Worm (Caenorhabditis elegans): ENCODE results near the gene B0198.3.

Gene B0198.3

ce11 chrX:12086297-12086696 lies 29.4 kb upstream of the B0198.3 start:
- TF ChIP-seq nhr-11 (tag; optimal IDR thresholded peaks at IDR 0.05) (no peak), C34F6.9 (tag; optimal IDR thresholded peaks at IDR 0.05) (no peak), ztf-4 (tag; optimal IDR thresholded peaks at IDR 0.05) (no peak), sma-9 (GFP tag; optimal IDR thresholded peaks at IDR 0.05) (no peak), sma-9 (tag; optimal IDR thresholded peaks at IDR 0.05) (no peak), elt-1 (tag; optimal IDR thresholded peaks at IDR 0.05) (no peak), F13H6.1 (tag; optimal IDR thresholded peaks at IDR 0.05) (no peak), sem-4 (tag; optimal IDR thresholded peaks at IDR 0.05) (no peak), mdl-1 (tag; optimal IDR thresholded peaks at IDR 0.05) (no peak), nhr-23 (tag; optimal IDR thresholded peaks at IDR 0.05) (no peak), egl-27 (tag; optimal IDR thresholded peaks at IDR 0.05) (no peak)

- TF ChIP-seq unc-55 (GFP tag; optimal IDR thresholded peaks at IDR 0.05) (peak; percentile 12), sem-4 (tag; optimal IDR thresholded peaks at IDR 0.05) (peak; percentile 15), peb-1 (tag; optimal IDR thresholded peaks at IDR 0.05) (no peak), nhr-237 (tag; optimal IDR thresholded peaks at IDR 0.05) (no peak), nhr-77 (tag; optimal IDR thresholded peaks at IDR 0.05) (no peak)
These were observed 25.9 kb upstream of the B0198.3 start for ce11 chrX:12082813-12083212.

ce11 chrX:12081250-12081649 lies 24.4 kb upstream of the B0198.3 start:
- TF ChIP-seq lin-11 (tag; optimal IDR thresholded peaks at IDR 0.05) = no peak
- no peak for TF ChIP-seq mdl-1 (tag; optimal IDR thresholded peaks at IDR 0.05)
- no peak for TF ChIP-seq lsy-2 (tag; optimal IDR thresholded peaks at IDR 0.05)
- TF ChIP-seq nhr-6 (tag; optimal IDR thresholded peaks at IDR 0.05) = no peak
- TF ChIP-seq skn-1 (tag; optimal IDR thresholded peaks at IDR 0.05) = no peak
- TF ChIP-seq nhr-237 (tag; optimal IDR thresholded peaks at IDR 0.05) = no peak
- no peak for TF ChIP-seq nhr-21 (tag; optimal IDR thresholded peaks at IDR 0.05)
- no peak for TF ChIP-seq unc-62 (GFP tag; optimal IDR thresholded peaks at IDR 0.05)
- TF ChIP-seq gmeb-1 (tag; optimal IDR thresholded peaks at IDR 0.05) = no peak
- TF ChIP-seq ZK546.5 (tag; optimal IDR thresholded peaks at IDR 0.05) = no peak
- TF ChIP-seq nhr-12 (tag; optimal IDR thresholded peaks at IDR 0.05) = no peak
- TF ChIP-seq nhr-25 (tag; optimal IDR thresholded peaks at IDR 0.05) = no peak
- no peak for TF ChIP-seq mbf-1 (tag; optimal IDR thresholded peaks at IDR 0.05)
- no peak for TF ChIP-seq dmd-4 (tag; optimal IDR thresholded peaks at IDR 0.05)

ce11 chrX:12080581-12081162 lies 23.8 kb upstream of the B0198.3 start:
- TF ChIP-seq nhr-129 (tag; optimal IDR thresholded peaks at IDR 0.05) (peak; percentile 55), sma-9 (GFP tag; optimal IDR thresholded peaks at IDR 0.05) (peak; percentile 26), sma-9 (tag; optimal IDR thresholded peaks at IDR 0.05) (no peak), lin-13 (GFP tag; optimal IDR thresholded peaks at IDR 0.05) (no peak), nhr-23 (tag; optimal IDR thresholded peaks at IDR 0.05) (no peak), ceh-82 (tag; optimal IDR thresholded peaks at IDR 0.05) (no peak), blmp-1 (tag; optimal IDR thresholded peaks at IDR 0.05; ENCODE audit: insufficient read depth) (peak; percentile 80), ceh-16 (tag; optimal IDR thresholded peaks at IDR 0.05) (no peak), ztf-1 (GFP tag; conservative IDR thresholded peaks at IDR 0.05) (no peak), Y55F3AM.14 (GFP tag; optimal IDR thresholded peaks at IDR 0.05) (no peak), nhr-25 (tag; optimal IDR thresholded peaks at IDR 0.05) (peak; percentile 69), lsy-2 (tag; optimal IDR thresholded peaks at IDR 0.05) (no peak), elt-3 (tag; optimal IDR thresholded peaks at IDR 0.05) (no peak), mab-5 (tag; optimal IDR thresholded peaks at IDR 0.05) (peak; percentile 14), sma-3 (GFP tag; optimal IDR thresholded peaks at IDR 0.05) (no peak), lin-11 (tag; optimal IDR thresholded peaks at IDR 0.05) (no peak), lin-39 (tag; optimal IDR thresholded peaks at IDR 0.05) (no peak), ama-1 (optimal IDR thresholded peaks at IDR 0.05) (no peak), peb-1 (tag; optimal IDR thresholded peaks at IDR 0.05) (no peak), elt-1 (tag; optimal IDR thresholded peaks at IDR 0.05) (no peak), sem-4 (tag; optimal IDR thresholded peaks at IDR 0.05) (peak; percentile 58), nhr-237 (tag; optimal IDR thresholded peaks at IDR 0.05) (no peak), unc-55 (GFP tag; optimal IDR thresholded peaks at IDR 0.05) (peak; percentile 59), F13H6.1 (tag; optimal IDR thresholded peaks at IDR 0.05) (peak; percentile 15)
